Worm (Caenorhabditis elegans) whole organism, L3 larva: ENCODE measurements around the gene W02A2.9.

Experiments
- ama-1 ChIP-seq: fragments of 150-350 bp; optimal IDR thresholded peaks from 2 replicates; lab custom pipeline; 2018
- lin-15B ChIP-seq: fragments of 150-350 bp; optimal IDR thresholded peaks from 2 replicates; lab custom pipeline; 2014; ENCODE audit warnings: missing biosample characterization, missing genetic modification characterization
- lin-39 ChIP-seq: fragments of 150-350 bp; optimal IDR thresholded peaks from 2 replicates; lab custom pipeline; 2018; ENCODE audit warnings: missing biosample characterization, missing genetic modification reagents, missing genetic modification characterization
- nhr-23 ChIP-seq: fragments of 150-350 bp; optimal IDR thresholded peaks from 2 replicates; lab custom pipeline; 2014; ENCODE audit warnings: missing biosample characterization, missing genetic modification reagents, missing genetic modification characterization
- pha-4 ChIP-seq: fragments of 150-350 bp; optimal IDR thresholded peaks from 2 replicates; lab custom pipeline; 2014; ENCODE audit warnings: missing biosample characterization, missing genetic modification reagents, missing genetic modification characterization
- pqm-1 ChIP-seq: fragments of 150-350 bp; optimal IDR thresholded peaks from 2 replicates; lab custom pipeline; 2017; ENCODE audit warnings: missing biosample characterization, missing genetic modification characterization, inconsistent platforms
- snpc-4 ChIP-seq: fragments of 150-350 bp; optimal IDR thresholded peaks from 2 replicates; lab custom pipeline; 2014; ENCODE audit warnings: missing biosample characterization, missing genetic modification characterization
- unc-39 ChIP-seq: sonication (generic microtip); optimal IDR thresholded peaks from 4 replicates; lab custom pipeline; 2017; ENCODE audit warnings: missing biosample characterization, missing genetic modification characterization
- unc-62 ChIP-seq: fragments of 150-350 bp; sonication (generic microtip); optimal IDR thresholded peaks from 4 replicates; lab custom pipeline; 2014; ENCODE audit warnings: missing biosample characterization, missing genetic modification reagents, missing genetic modification characterization

ce11 chrIV:13304786-13305185 lies 42.7 kb upstream of the W02A2.9 start:
- TF ChIP-seq lin-15B (tag; lab: Kevin White, UChicago) (no peak), pha-4 (tag; lab: Kevin White, UChicago) (no peak), unc-62 (GFP tag; lab: Kevin White, UChicago) (no peak), lin-39 (tag; lab: Kevin White, UChicago) (no peak), unc-39 (tag; lab: Kevin White, UChicago) (no peak), ama-1 (lab: Kevin White, UChicago) (no peak), pqm-1 (tag; lab: Kevin White, UChicago) (no peak), nhr-23 (no peak), snpc-4 (no peak)
